Fruit fly (Drosophila melanogaster) whole organism, embryonic: ENCODE results near the gene sip3.

Experiments used
- Atf3 ChIP-seq: fragments of 200-800 bp; sonication (Bioruptor generic); optimal IDR thresholded peaks from 3 replicates; lab custom pipeline; 2016; ENCODE audit warnings: missing biosample characterization, missing genetic modification characterization
- Awh ChIP-seq: fragments of 200-800 bp; sonication (Bioruptor generic); IDR thresholded peaks from 2 replicates; pipeline ENCODE4, ENCODE4 v1.3.6; 2022; ENCODE audit warnings: missing biosample characterization, missing genetic modification characterization
- CG12104 ChIP-seq: fragments of 200-800 bp; sonication (Bioruptor generic); optimal IDR thresholded peaks from 3 replicates; lab custom pipeline; 2016; ENCODE audit warnings: missing biosample characterization, missing genetic modification characterization
- CG13624 ChIP-seq: fragments of 200-800 bp; sonication (Bioruptor generic); optimal IDR thresholded peaks from 2 replicates; lab custom pipeline; 2016; ENCODE audit warnings: missing biosample characterization, missing genetic modification characterization
- CG15479 ChIP-seq: fragments of 200-800 bp; sonication (Bioruptor generic); optimal IDR thresholded peaks from 3 replicates; lab custom pipeline; 2019; ENCODE audit warnings: missing biosample characterization, mild to moderate bottlenecking, missing genetic modification characterization, moderate library complexity
- CG1603 ChIP-seq: fragments of 200-800 bp; sonication (Bioruptor generic); optimal IDR thresholded peaks from 2 replicates; lab custom pipeline; 2019; ENCODE audit warnings: missing biosample characterization, mild to moderate bottlenecking, missing genetic modification characterization, moderate library complexity
- CG1647 ChIP-seq: fragments of 200-800 bp; sonication (Bioruptor generic); optimal IDR thresholded peaks from 3 replicates; lab custom pipeline; 2016; ENCODE audit warnings: missing biosample characterization, missing genetic modification characterization
- CG16813 ChIP-seq: fragments of 200-800 bp; sonication (Bioruptor generic); IDR thresholded peaks from 3 replicates; pipeline ENCODE4 v1.3.6; 2022; ENCODE audit warnings: missing biosample characterization, missing genetic modification characterization; ENCODE audit not compliant: partially characterized antibody
- CG17612 ChIP-seq: fragments of 200-800 bp; sonication (Bioruptor generic); IDR thresholded peaks from 2 replicates; pipeline ENCODE4 v1.3.6; 2022; ENCODE audit warnings: missing biosample characterization, missing genetic modification characterization
- CG2712 ChIP-seq: fragments of 200-800 bp; optimal IDR thresholded peaks from 3 replicates; lab custom pipeline; 2019; ENCODE audit warnings: missing biosample characterization, mild to moderate bottlenecking, missing genetic modification characterization, moderate library complexity
- CG30403 ChIP-seq: fragments of 200-800 bp; sonication (Bioruptor generic); optimal IDR thresholded peaks from 3 replicates; lab custom pipeline; 2016; ENCODE audit warnings: missing biosample characterization, missing genetic modification characterization
- CG3163 ChIP-seq: fragments of 200-800 bp; sonication (Bioruptor generic); optimal IDR thresholded peaks from 3 replicates; lab custom pipeline; 2016; ENCODE audit warnings: missing biosample characterization, missing genetic modification characterization
- CG3407 ChIP-seq: fragments of 200-800 bp; sonication (Bioruptor generic); optimal IDR thresholded peaks from 2 replicates; lab custom pipeline; 2018; ENCODE audit warnings: missing biosample characterization, mild to moderate bottlenecking, missing genetic modification characterization
- CG34422 ChIP-seq: fragments of 200-800 bp; sonication (Bioruptor generic); IDR thresholded peaks from 3 replicates; pipeline ENCODE4 v1.3.6; 2022; ENCODE audit warnings: missing biosample characterization, missing genetic modification characterization
- CG5953 ChIP-seq: fragments of 200-800 bp; sonication (Bioruptor generic); IDR thresholded peaks from 2 replicates; pipeline ENCODE4 v1.3.6; 2022; ENCODE audit warnings: missing biosample characterization, missing genetic modification characterization
- CG6854 ChIP-seq: fragments of 200-800 bp; sonication (Bioruptor generic); optimal IDR thresholded peaks from 3 replicates; lab custom pipeline; 2017; ENCODE audit warnings: missing biosample characterization, mild to moderate bottlenecking, missing genetic modification characterization
- CG7745 ChIP-seq: fragments of 200-800 bp; sonication (Bioruptor generic); optimal IDR thresholded peaks from 2 replicates; lab custom pipeline; 2018; ENCODE audit warnings: missing biosample characterization, mild to moderate bottlenecking, missing genetic modification characterization, moderate library complexity
- CG8478 ChIP-seq: fragments of >200 bp; optimal IDR thresholded peaks from 2 replicates; lab custom pipeline; 2018
- CG9817 ChIP-seq: fragments of 200-800 bp; sonication (Bioruptor generic); optimal IDR thresholded peaks from 2 replicates; lab custom pipeline; 2018; ENCODE audit warnings: missing biosample characterization, mild to moderate bottlenecking, missing genetic modification characterization, moderate library complexity
- CkIIα-i1 ChIP-seq: fragments of 200-800 bp; sonication (Bioruptor generic); IDR thresholded peaks from 2 replicates; pipeline ENCODE4 v1.3.6; 2022; ENCODE audit warnings: missing biosample characterization, missing genetic modification characterization
- Dll ChIP-seq: fragments of 200-800 bp; sonication (Bioruptor generic); IDR thresholded peaks from 4 replicates; pipeline ENCODE4 v1.3.6; 2022; ENCODE audit warnings: missing biosample characterization, missing genetic modification characterization; ENCODE audit not compliant: partially characterized antibody
- Dp ChIP-seq: fragments of 200-800 bp; sonication (Bioruptor generic); optimal IDR thresholded peaks from 2 replicates; lab custom pipeline; 2018; ENCODE audit warnings: missing biosample characterization, mild to moderate bottlenecking, missing genetic modification characterization, moderate library complexity
- Drgx ChIP-seq: fragments of 200-800 bp; sonication (Bioruptor generic); IDR thresholded peaks from 2 replicates; pipeline ENCODE4 v1.3.6; 2022; ENCODE audit warnings: missing biosample characterization, missing genetic modification characterization
- Eip74EF ChIP-seq, 2 experiments: fragments of 200-800 bp in 1 of 2; fragments of >200 bp in 1 of 2; sonication (Bioruptor generic) in 1 of 2; optimal IDR thresholded peaks; 2 replicates each; lab custom pipeline; 2017 to 2019; ENCODE audit warnings: missing biosample characterization in 2 of 2, missing genetic modification characterization in 2 of 2, mild to moderate bottlenecking in 1 of 2, moderate library complexity in 1 of 2
- Hand ChIP-seq: fragments of 200-800 bp; sonication (Bioruptor generic); optimal IDR thresholded peaks from 2 replicates; lab custom pipeline; 2017; ENCODE audit warnings: mild to moderate bottlenecking, missing biosample characterization, missing genetic modification reagents, missing genetic modification characterization
- Mrtf ChIP-seq: fragments of 200-800 bp; sonication (Bioruptor generic); IDR thresholded peaks from 3 replicates; pipeline ENCODE4 v1.3.6; 2022; ENCODE audit warnings: missing biosample characterization, missing genetic modification characterization
- Oli ChIP-seq: fragments of 200-800 bp; sonication (Bioruptor generic); optimal IDR thresholded peaks from 2 replicates; lab custom pipeline; 2018; ENCODE audit warnings: missing biosample characterization, mild to moderate bottlenecking, missing genetic modification characterization, moderate library complexity
- Optix ChIP-seq: fragments of 200-800 bp; sonication (Bioruptor generic); IDR thresholded peaks from 3 replicates; pipeline ENCODE4 v1.3.6; 2022; ENCODE audit warnings: missing biosample characterization, missing genetic modification characterization
- PHDP ChIP-seq: fragments of 200-800 bp; sonication (Bioruptor generic); optimal IDR thresholded peaks from 3 replicates; lab custom pipeline; 2018; ENCODE audit warnings: missing biosample characterization, mild to moderate bottlenecking, missing genetic modification characterization, moderate library complexity
- Tbp ChIP-seq: fragments of >200 bp; optimal IDR thresholded peaks from 2 replicates; lab custom pipeline; 2018; ENCODE audit warnings: missing biosample characterization, missing genetic modification characterization
- ara ChIP-seq: fragments of 200-800 bp; sonication (Bioruptor generic); IDR thresholded peaks from 2 replicates; pipeline ENCODE4 v1.3.6; 2022; ENCODE audit warnings: missing biosample characterization, missing genetic modification characterization
- ase ChIP-seq: fragments of 200-800 bp; sonication (Bioruptor generic); IDR thresholded peaks from 3 replicates; pipeline ENCODE4 v1.3.6; 2022; ENCODE audit warnings: missing biosample characterization, missing genetic modification characterization
- chif ChIP-seq, 2 experiments: fragments of 200-800 bp; sonication (Bioruptor generic); optimal IDR thresholded peaks; 3 replicates each; lab custom pipeline; 2016; ENCODE audit warnings: missing biosample characterization in 2 of 2, missing genetic modification characterization in 2 of 2
- chinmo ChIP-seq: fragments of 200-800 bp; sonication (Bioruptor generic); IDR thresholded peaks from 4 replicates; pipeline ENCODE4 v1.3.6; 2022; ENCODE audit warnings: missing biosample characterization, missing genetic modification characterization; ENCODE audit not compliant: partially characterized antibody
- dmrt11E ChIP-seq: fragments of 200-800 bp; sonication (Bioruptor generic); optimal IDR thresholded peaks from 3 replicates; lab custom pipeline; 2018; ENCODE audit warnings: missing biosample characterization, mild to moderate bottlenecking, missing genetic modification characterization, moderate library complexity
- fru ChIP-seq: fragments of >200 bp; optimal IDR thresholded peaks from 2 replicates; lab custom pipeline; 2017
- gfzf ChIP-seq: fragments of 200-800 bp; sonication (Bioruptor generic); optimal IDR thresholded peaks from 2 replicates; lab custom pipeline; 2016; ENCODE audit warnings: missing biosample characterization, mild to moderate bottlenecking, missing genetic modification characterization, moderate library complexity
- hkb ChIP-seq, 2 experiments: fragments of 200-800 bp in 1 of 2; fragments of >200 bp in 1 of 2; sonication (Bioruptor generic) in 1 of 2; IDR thresholded peaks in 1 of 2; optimal IDR thresholded peaks in 1 of 2; 2 replicates each; pipeline versions ENCODE4 v1.3.6 to Lab custom; 2017 to 2022; ENCODE audit warnings: missing biosample characterization in 1 of 2, missing genetic modification characterization in 1 of 2
- nerfin-2 ChIP-seq: fragments of 200-800 bp; sonication (Bioruptor generic); IDR thresholded peaks from 2 replicates; pipeline ENCODE4 v1.3.6; 2022; ENCODE audit warnings: missing biosample characterization, missing genetic modification characterization; ENCODE audit not compliant: partially characterized antibody
- otp ChIP-seq: fragments of 200-800 bp; sonication (Bioruptor generic); IDR thresholded peaks from 3 replicates; pipeline ENCODE4, ENCODE4 v1.3.6; 2022; ENCODE audit warnings: missing biosample characterization, missing genetic modification characterization
- pita ChIP-seq: fragments of 200-800 bp; sonication (Bioruptor generic); optimal IDR thresholded peaks from 2 replicates; lab custom pipeline; 2017; ENCODE audit warnings: missing biosample characterization, mild to moderate bottlenecking, missing genetic modification characterization
- schlank ChIP-seq: fragments of 200-800 bp; sonication (Bioruptor generic); optimal IDR thresholded peaks from 2 replicates; lab custom pipeline; 2018; ENCODE audit warnings: missing biosample characterization, mild to moderate bottlenecking, missing genetic modification characterization
- scrt ChIP-seq: fragments of 200-800 bp; sonication (Bioruptor generic); optimal IDR thresholded peaks from 2 replicates; lab custom pipeline; 2018; ENCODE audit warnings: missing biosample characterization, mild to moderate bottlenecking, missing genetic modification characterization, moderate library complexity
- sens-2 ChIP-seq: fragments of 200-800 bp; sonication (Bioruptor generic); IDR thresholded peaks from 2 replicates; pipeline ENCODE4 v1.3.6; 2022; ENCODE audit warnings: missing biosample characterization, missing genetic modification characterization
- sna ChIP-seq: fragments of 200-800 bp; sonication (Bioruptor generic); IDR thresholded peaks from 2 replicates; pipeline ENCODE4 v1.3.6; 2022; ENCODE audit warnings: missing biosample characterization, missing genetic modification characterization; ENCODE audit not compliant: partially characterized antibody
- unc-4 ChIP-seq: fragments of 200-800 bp; sonication (Bioruptor generic); IDR thresholded peaks from 2 replicates; pipeline ENCODE4 v1.3.6; 2022; ENCODE audit warnings: missing biosample characterization, missing genetic modification characterization; ENCODE audit not compliant: partially characterized antibody
- zen ChIP-seq: fragments of 200-800 bp; sonication (Bioruptor generic); optimal IDR thresholded peaks from 3 replicates; lab custom pipeline; 2018; ENCODE audit warnings: missing biosample characterization, mild to moderate bottlenecking, missing genetic modification characterization, moderate library complexity

Gene sip3

dm6 chr3R:31776583-31777362 lies 4.8 kb downstream of the sip3 start, which contains the start of the genes CG2126 and faf (continued):
- peak; percentile 84 for TF ChIP-seq CG9817 (tag; lab: Kevin White, UChicago)
- no peak for TF ChIP-seq hkb (optimal IDR thresholded peaks at IDR 0.05; lab: Kevin White, UChicago)
- peak; percentile 79 for TF ChIP-seq hkb (GFP tag; IDR thresholded peaks at IDR 0.05; lab: Robert Waterston, UW)
- TF ChIP-seq ara (GFP tag; lab: Robert Waterston, UW) = peak; percentile 62; the same call in 1 of the 2 replicates
- peak; percentile 84 for TF ChIP-seq CG30403 (GFP tag; lab: Kevin White, UChicago)
- peak; percentile 69 for TF ChIP-seq Oli (tag; lab: Kevin White, UChicago)
- TF ChIP-seq CG12104 (GFP tag; lab: Kevin White, UChicago) = peak; percentile 75
- TF ChIP-seq CG34422 (GFP tag; lab: Robert Waterston, UW) = peak; percentile 80; the same call in 2 of the 3 replicates
- peak; percentile 50; the same call in 1 of the 2 replicates for TF ChIP-seq unc-4 (GFP tag; lab: Robert Waterston, UW)
- TF ChIP-seq sna (GFP tag; lab: Robert Waterston, UW) = no peak
- peak; percentile 14 for TF ChIP-seq CG6854 (GFP tag; lab: Kevin White, UChicago)
- no peak for TF ChIP-seq CkIIα-i1 (GFP tag; lab: Robert Waterston, UW)
- TF ChIP-seq Tbp (GFP tag; lab: Kevin White, UChicago) = no peak
- peak; percentile 41 for TF ChIP-seq schlank (tag; lab: Kevin White, UChicago)
- 0 out of 2 replicates have a peak, but pooled peaks have one; percentile 29 for TF ChIP-seq CG5953
- no peak; the same call in 2 of the 3 replicates for TF ChIP-seq Optix (GFP tag; lab: Robert Waterston, UW)
- peak in 1 of 2 experiments; percentile 39 for TF ChIP-seq chif (GFP tag; optimal IDR thresholded peaks at IDR 0.05; lab: Kevin White, UChicago)
- TF ChIP-seq zen (tag; lab: Kevin White, UChicago) = peak; percentile 64
- TF ChIP-seq CG8478 (lab: Kevin White, UChicago) = no peak
- no peak for TF ChIP-seq fru (lab: Kevin White, UChicago)
- 0 out of 3 replicates have a peak, but pooled peaks have one; percentile 44 for TF ChIP-seq otp
- TF ChIP-seq ase (GFP tag; lab: Robert Waterston, UW) = peak; percentile 72; the same call in 1 of the 3 replicates
- TF ChIP-seq pita (GFP tag; lab: Kevin White, UChicago) = no peak
- TF ChIP-seq Awh (GFP tag; lab: Robert Waterston, UW) = 0 out of 2 replicates have a peak, but pooled peaks have one; percentile 48
- TF ChIP-seq Eip74EF (GFP tag; optimal IDR thresholded peaks at IDR 0.05; lab: Kevin White, UChicago) = peak in 1 of 2 experiments; percentile 62
- peak; percentile 76 for TF ChIP-seq dmrt11E (tag; lab: Kevin White, UChicago)
- TF ChIP-seq sens-2 (GFP tag; lab: Robert Waterston, UW) = 0 out of 2 replicates have a peak, but pooled peaks have one; percentile 51
- TF ChIP-seq CG1647 = peak; percentile 6
- TF ChIP-seq PHDP (tag; lab: Kevin White, UChicago) = peak; percentile 82
- peak; percentile 53 for TF ChIP-seq scrt
- peak; percentile 23 for TF ChIP-seq Hand
- peak; percentile 65 for TF ChIP-seq CG3407 (GFP tag; lab: Kevin White, UChicago)
- TF ChIP-seq Mrtf (GFP tag; lab: Robert Waterston, UW) = peak; percentile 47; the same call in 1 of the 3 replicates
- TF ChIP-seq Atf3 (GFP tag; lab: Kevin White, UChicago) = peak; percentile 3
- peak; percentile 46; the same call in 1 of the 3 replicates for TF ChIP-seq CG16813
- TF ChIP-seq CG3163 (GFP tag; lab: Kevin White, UChicago) = no peak
- TF ChIP-seq CG15479 = no peak
- no peak for TF ChIP-seq chinmo (GFP tag; lab: Robert Waterston, UW)
- peak; percentile 63; the same call in 3 of the 4 replicates for TF ChIP-seq Dll (GFP tag; lab: Robert Waterston, UW)
- TF ChIP-seq CG1603 (tag; lab: Kevin White, UChicago) = no peak
- no peak; the same call in 1 of the 2 replicates for TF ChIP-seq nerfin-2 (GFP tag; lab: Robert Waterston, UW)
- TF ChIP-seq CG17612 (GFP tag; lab: Robert Waterston, UW) = no peak; the same call in 1 of the 2 replicates
- no peak for TF ChIP-seq CG7745 (tag; lab: Kevin White, UChicago)
- TF ChIP-seq Dp (GFP tag; lab: Kevin White, UChicago) = peak; percentile 44
- peak; percentile 37 for TF ChIP-seq CG13624 (GFP tag; lab: Kevin White, UChicago)
- peak; percentile 87 for TF ChIP-seq CG2712 (tag; lab: Kevin White, UChicago)
- TF ChIP-seq gfzf = peak; percentile 34
- 0 out of 2 replicates have a peak, but pooled peaks have one; percentile 14 for TF ChIP-seq Drgx (GFP tag; lab: Robert Waterston, UW)
